Worm (Caenorhabditis elegans) whole organism, young adult: ENCODE results near the gene rpi-2.

Source experiments
- D2030.7 ChIP-seq: fragments of 200-800 bp; sonication (Bioruptor generic); IDR thresholded peaks from 2 replicates; pipeline ENCODE4 v1.3.6; 2022; ENCODE audit warnings: missing genetic modification reagents, missing genetic modification characterization, missing compliant biosample characterization
- F22D6.2 ChIP-seq: sonication (generic microtip); optimal IDR thresholded peaks from 2 replicates; lab custom pipeline; 2016; ENCODE audit warnings: mild to moderate bottlenecking, missing genetic modification characterization, missing compliant biosample characterization
- F49E8.2 ChIP-seq: sonication (generic microtip); optimal IDR thresholded peaks from 3 replicates; lab custom pipeline; 2017; ENCODE audit warnings: missing genetic modification characterization, mild to moderate bottlenecking, missing compliant biosample characterization, antibody characterized with exemption, moderate library complexity; ENCODE audit not compliant: insufficient read depth
- F52B5.7 ChIP-seq: sonication (generic microtip); optimal IDR thresholded peaks from 2 replicates; lab custom pipeline; 2016; ENCODE audit warnings: mild to moderate bottlenecking, missing genetic modification characterization, missing compliant biosample characterization
- F57C9.4 ChIP-seq: sonication (generic microtip); optimal IDR thresholded peaks from 2 replicates; lab custom pipeline; 2017; ENCODE audit warnings: mild to moderate bottlenecking, missing genetic modification characterization, missing compliant biosample characterization
- K11D2.4 ChIP-seq: fragments of 200-800 bp; sonication (Bioruptor generic); IDR thresholded peaks from 2 replicates; pipeline ENCODE4 v1.3.6; 2022; ENCODE audit warnings: missing genetic modification reagents, missing genetic modification characterization, missing compliant biosample characterization
- K12H6.12 ChIP-seq: fragments of 200-800 bp; sonication (Bioruptor generic); optimal IDR thresholded peaks from 2 replicates; lab custom pipeline; 2018; ENCODE audit warnings: mild to moderate bottlenecking, missing genetic modification characterization, missing compliant biosample characterization
- T07F8.4 ChIP-seq: sonication (generic microtip); optimal IDR thresholded peaks from 2 replicates; lab custom pipeline; 2016; ENCODE audit warnings: mild to moderate bottlenecking, missing genetic modification characterization, moderate library complexity, missing compliant biosample characterization
- T26A5.8 ChIP-seq: sonication (generic microtip); optimal IDR thresholded peaks from 2 replicates; lab custom pipeline; 2016; ENCODE audit warnings: missing genetic modification characterization, missing compliant biosample characterization
- Y53F4B.3 ChIP-seq: fragments of 200-800 bp; sonication (Bioruptor generic); IDR thresholded peaks from 2 replicates; pipeline ENCODE4 v1.3.6; 2022; ENCODE audit warnings: missing genetic modification reagents, missing genetic modification characterization, missing compliant biosample characterization
- Y56A3A.18 ChIP-seq: fragments of 200-800 bp; sonication (Bioruptor generic); IDR thresholded peaks from 2 replicates; pipeline ENCODE4 v1.3.6; 2022; ENCODE audit warnings: missing genetic modification reagents, missing genetic modification characterization, missing compliant biosample characterization
- ZK185.1 ChIP-seq: sonication (generic microtip); optimal IDR thresholded peaks from 2 replicates; lab custom pipeline; 2016; ENCODE audit warnings: mild to moderate bottlenecking, missing genetic modification characterization, missing compliant biosample characterization; ENCODE audit not compliant: poor library complexity, severe bottlenecking
- ama-1 ChIP-seq, 3 experiments: fragments of 150-350 bp in 1 of 3; sonication (generic microtip) in 2 of 3; optimal IDR thresholded peaks; 2 replicates each; lab custom pipeline; 2014 to 2018; ENCODE audit warnings: missing biosample characterization in 2 of 3, missing genetic modification characterization in 2 of 3, missing genetic modification reagents in 2 of 3
- aptf-2 ChIP-seq: fragments of 200-800 bp; sonication (Bioruptor generic); conservative IDR thresholded peaks from 2 replicates; pipeline ENCODE4 v1.3.6; 2022; ENCODE audit warnings: missing genetic modification reagents, missing genetic modification characterization, missing compliant biosample characterization
- athp-1 ChIP-seq: sonication (generic microtip); optimal IDR thresholded peaks from 2 replicates; lab custom pipeline; 2017; ENCODE audit warnings: mild to moderate bottlenecking, missing genetic modification characterization, missing compliant biosample characterization
- bed-1 ChIP-seq: fragments of 200-800 bp; sonication (Bioruptor generic); IDR thresholded peaks from 2 replicates; pipeline ENCODE4 v1.3.6; 2022; ENCODE audit warnings: missing genetic modification reagents, missing genetic modification characterization, missing compliant biosample characterization
- ceh-100 ChIP-seq: fragments of 200-800 bp; sonication (Bioruptor generic); IDR thresholded peaks from 2 replicates; pipeline ENCODE4 v1.3.6; 2022; ENCODE audit warnings: missing genetic modification reagents, missing genetic modification characterization, missing compliant biosample characterization
- ceh-27 ChIP-seq: fragments of 200-800 bp; sonication (Bioruptor generic); optimal IDR thresholded peaks from 2 replicates; lab custom pipeline; 2018; ENCODE audit warnings: mild to moderate bottlenecking, missing genetic modification characterization, moderate library complexity, missing compliant biosample characterization
- chd-7 ChIP-seq: sonication (generic microtip); optimal IDR thresholded peaks from 2 replicates; lab custom pipeline; 2016; ENCODE audit warnings: mild to moderate bottlenecking, missing genetic modification characterization, moderate library complexity, missing compliant biosample characterization
- dox-1 ChIP-seq: fragments of 200-800 bp; sonication (Bioruptor generic); IDR thresholded peaks from 2 replicates; pipeline ENCODE4 v1.3.6; 2022; ENCODE audit warnings: missing genetic modification reagents, missing genetic modification characterization, missing compliant biosample characterization
- dpl-1 ChIP-seq: fragments of 150-350 bp; optimal IDR thresholded peaks from 2 replicates; lab custom pipeline; 2014; ENCODE audit warnings: missing biosample characterization, missing genetic modification reagents, missing genetic modification characterization
- egrh-3 ChIP-seq: fragments of 200-800 bp; sonication (Bioruptor generic); IDR thresholded peaks from 2 replicates; pipeline ENCODE4 v1.3.6; 2022; ENCODE audit warnings: missing genetic modification reagents, missing genetic modification characterization, missing compliant biosample characterization
- ets-4 ChIP-seq: fragments of 200-800 bp; sonication (Bioruptor generic); optimal IDR thresholded peaks from 2 replicates; lab custom pipeline; 2018; ENCODE audit warnings: mild to moderate bottlenecking, missing genetic modification characterization, missing compliant biosample characterization
- fkh-3 ChIP-seq: sonication (generic microtip); optimal IDR thresholded peaks from 2 replicates; lab custom pipeline; 2016; ENCODE audit warnings: mild to moderate bottlenecking, missing genetic modification characterization, missing compliant biosample characterization
- lag-1 ChIP-seq: fragments of 200-800 bp; sonication (Bioruptor generic); IDR thresholded peaks from 2 replicates; pipeline ENCODE4 v1.3.6; 2022; ENCODE audit warnings: missing genetic modification reagents, missing genetic modification characterization, missing compliant biosample characterization
- lin-35 ChIP-seq, 3 experiments: fragments of 150-350 bp in 2 of 3; sonication (generic microtip) in 1 of 3; optimal IDR thresholded peaks; 2 replicates each; lab custom pipeline; 2014 to 2018; ENCODE audit warnings: missing biosample characterization in 3 of 3, missing genetic modification characterization in 3 of 3, missing genetic modification reagents in 3 of 3
- lin-40 ChIP-seq: sonication (generic microtip); optimal IDR thresholded peaks from 2 replicates; lab custom pipeline; 2016; ENCODE audit warnings: missing genetic modification characterization, mild to moderate bottlenecking, missing compliant biosample characterization, missing genotype, missing genetic modification reagents
- madf-10 ChIP-seq: sonication (generic microtip); optimal IDR thresholded peaks from 2 replicates; lab custom pipeline; 2016; ENCODE audit warnings: mild to moderate bottlenecking, missing genetic modification characterization, missing compliant biosample characterization
- madf-3 ChIP-seq: fragments of 200-800 bp; sonication (Bioruptor generic); IDR thresholded peaks from 2 replicates; pipeline ENCODE4 v1.3.6; 2022; ENCODE audit warnings: missing genetic modification reagents, missing genetic modification characterization, missing compliant biosample characterization
- nfya-1 ChIP-seq: sonication (generic microtip); optimal IDR thresholded peaks from 2 replicates; lab custom pipeline; 2017; ENCODE audit warnings: antibody characterized with exemption, missing compliant biosample characterization, missing genetic modification characterization, borderline replicate concordance; ENCODE audit not compliant: insufficient read depth
- nhr-179 ChIP-seq: sonication (generic microtip); optimal IDR thresholded peaks from 2 replicates; lab custom pipeline; 2016; ENCODE audit warnings: mild to moderate bottlenecking, missing genetic modification characterization, missing compliant biosample characterization
- pha-4 ChIP-seq: fragments of 150-350 bp; sonication (generic microtip); optimal IDR thresholded peaks from 2 replicates; lab custom pipeline; 2014; ENCODE audit warnings: missing biosample characterization, missing genetic modification reagents, missing genetic modification characterization
- rcor-1 ChIP-seq: fragments of 200-800 bp; sonication (Bioruptor generic); IDR thresholded peaks from 2 replicates; pipeline ENCODE4 v1.3.6; 2022; ENCODE audit warnings: missing genetic modification reagents, missing genetic modification characterization, missing compliant biosample characterization
- rec-8 ChIP-seq, 2 experiments: sonication (generic microtip); optimal IDR thresholded peaks; 2 replicates each; lab custom pipeline; 2016; ENCODE audit warnings: mild to moderate bottlenecking in 2 of 2, missing genetic modification characterization in 2 of 2, missing genetic modification reagents in 2 of 2, missing genotype in 2 of 2, missing biosample characterization in 1 of 2, missing compliant biosample characterization in 1 of 2, moderate library complexity in 1 of 2
- repo-1 ChIP-seq: sonication (generic microtip); optimal IDR thresholded peaks from 2 replicates; lab custom pipeline; 2017; ENCODE audit warnings: mild to moderate bottlenecking, missing genetic modification characterization, missing compliant biosample characterization
- snpc-4 ChIP-seq, 5 experiments: fragments of 150-350 bp in 1 of 5; sonication (generic microtip) in 4 of 5; optimal IDR thresholded peaks; 2 replicates each; lab custom pipeline; 2014 to 2018; ENCODE audit warnings: missing genetic modification characterization in 5 of 5, missing biosample characterization in 3 of 5, antibody characterized with exemption in 2 of 5, mild to moderate bottlenecking in 2 of 5, missing compliant biosample characterization in 2 of 5, missing genotype in 2 of 5, moderate library complexity in 2 of 5, missing genetic modification reagents in 1 of 5
- sptf-2 ChIP-seq: fragments of 200-800 bp; sonication (Bioruptor generic); optimal IDR thresholded peaks from 2 replicates; lab custom pipeline; 2018; ENCODE audit warnings: mild to moderate bottlenecking, missing genetic modification characterization, missing compliant biosample characterization
- zfh-2 ChIP-seq: fragments of 200-800 bp; sonication (Bioruptor generic); conservative IDR thresholded peaks from 2 replicates; pipeline ENCODE4 v1.3.6; 2022; ENCODE audit warnings: missing genetic modification reagents, missing genetic modification characterization, missing compliant biosample characterization
- zim-3 ChIP-seq: sonication (generic microtip); optimal IDR thresholded peaks from 2 replicates; lab custom pipeline; 2017; ENCODE audit warnings: mild to moderate bottlenecking, missing genetic modification characterization, moderate library complexity, missing compliant biosample characterization
- ztf-26 ChIP-seq: sonication (generic microtip); optimal IDR thresholded peaks from 2 replicates; lab custom pipeline; 2017; ENCODE audit warnings: missing genetic modification characterization, missing compliant biosample characterization

Gene rpi-2

ce11 chrIV:1711029-1711489, at the start of gene rpi-2 (continued):
- peak; percentile 93 for TF ChIP-seq madf-3
- TF ChIP-seq nhr-179 (tag; lab: Kevin White, UChicago) = no peak
- TF ChIP-seq lin-40 (tag; lab: Kevin White, UChicago) = peak; percentile 22
- TF ChIP-seq zfh-2 (GFP tag; lab: Robert Waterston, UW) = peak; percentile 16; the same call in 1 of the 2 replicates
- TF ChIP-seq bed-1 (GFP tag; lab: Robert Waterston, UW) = peak; percentile 85; the same call in 1 of the 2 replicates
- no peak for TF ChIP-seq pha-4 (tag; lab: Kevin White, UChicago)
- TF ChIP-seq K11D2.4 (GFP tag; lab: Robert Waterston, UW) = peak; percentile 67; the same call in 1 of the 2 replicates
- peak; percentile 60 for TF ChIP-seq D2030.7 (GFP tag; lab: Robert Waterston, UW)
- TF ChIP-seq F52B5.7 (tag; lab: Kevin White, UChicago) = peak; percentile 97
- TF ChIP-seq rcor-1 (GFP tag; lab: Robert Waterston, UW) = peak; percentile 81
- peak; percentile 40 to 50 for TF ChIP-seq rec-8 (tag; optimal IDR thresholded peaks at IDR 0.05; lab: Kevin White, UChicago)
- TF ChIP-seq chd-7 (tag; lab: Kevin White, UChicago) = peak; percentile 83
- peak in 2 of 3 experiments; percentile 21 to 53 for TF ChIP-seq lin-35 (GFP tag; optimal IDR thresholded peaks at IDR 0.05; lab: Kevin White, UChicago)
- no peak for TF ChIP-seq sptf-2 (GFP tag; lab: Kevin White, UChicago)
- TF ChIP-seq ama-1 (optimal IDR thresholded peaks at IDR 0.05; lab: Kevin White, UChicago) = no peak
- peak; percentile 49 to 50 for TF ChIP-seq ama-1 (GFP tag; optimal IDR thresholded peaks at IDR 0.05; lab: Kevin White, UChicago)
- TF ChIP-seq T07F8.4 (tag; lab: Kevin White, UChicago) = peak; percentile 71
- 0 out of 2 replicates have a peak, but pooled peaks have one; percentile 41 for TF ChIP-seq aptf-2
- TF ChIP-seq T26A5.8 (tag; lab: Kevin White, UChicago) = peak; percentile 88
- peak; percentile 96 for TF ChIP-seq F49E8.2 (tag; lab: Kevin White, UChicago)
- no peak for TF ChIP-seq nfya-1 (tag; lab: Kevin White, UChicago)
- TF ChIP-seq athp-1 (tag; lab: Kevin White, UChicago) = peak; percentile 97
- TF ChIP-seq ztf-26 (tag; lab: Kevin White, UChicago) = peak; percentile 15
- TF ChIP-seq dpl-1 (GFP tag; lab: Kevin White, UChicago) = peak; percentile 17
- TF ChIP-seq ceh-100 (GFP tag; lab: Robert Waterston, UW) = peak; percentile 83
- TF ChIP-seq F57C9.4 = no peak
- TF ChIP-seq ZK185.1 (tag; lab: Kevin White, UChicago) = no peak
- TF ChIP-seq egrh-3 = no peak
- peak; percentile 83 for TF ChIP-seq repo-1
- peak; percentile 46 for TF ChIP-seq ceh-27
- peak; percentile 81 for TF ChIP-seq fkh-3 (tag; lab: Kevin White, UChicago)

- TF ChIP-seq Y56A3A.18 (GFP tag; lab: Robert Waterston, UW) = no peak
- no peak for TF ChIP-seq F22D6.2 (tag; lab: Kevin White, UChicago)
- no peak for TF ChIP-seq ets-4 (GFP tag; lab: Kevin White, UChicago)
- no peak for TF ChIP-seq Y53F4B.3 (GFP tag; lab: Robert Waterston, UW)
- no peak for TF ChIP-seq lag-1
- TF ChIP-seq zim-3 (tag; lab: Kevin White, UChicago) = no peak
- TF ChIP-seq snpc-4 (GFP tag; optimal IDR thresholded peaks at IDR 0.05; lab: Kevin White, UChicago) = no peak
- TF ChIP-seq snpc-4 (tag; optimal IDR thresholded peaks at IDR 0.05; lab: Kevin White, UChicago) = no peak
- TF ChIP-seq madf-10 (tag; lab: Kevin White, UChicago) = no peak
- TF ChIP-seq K12H6.12 (tag; lab: Kevin White, UChicago) = no peak
- TF ChIP-seq aptf-2 = no peak
- no peak for TF ChIP-seq nhr-179 (tag; lab: Kevin White, UChicago)
- no peak for TF ChIP-seq dox-1 (GFP tag; lab: Robert Waterston, UW)
Measured at ce11 chrIV:1662872-1663271, 48.2 kb upstream of the rpi-2 start.
